Worm (Caenorhabditis elegans) whole organism, L1 larva: ENCODE results near the gene lgc-37.

ENCODE experiments used
- C16A3.4 ChIP-seq: fragments of 150-350 bp; optimal IDR thresholded peaks from 2 replicates; lab custom pipeline; 2014; ENCODE audit warnings: missing biosample characterization, missing genetic modification characterization
- C34B4.2 ChIP-seq: sonication (generic microtip); optimal IDR thresholded peaks from 2 replicates; lab custom pipeline; 2017; ENCODE audit warnings: mild to moderate bottlenecking, missing genetic modification characterization, missing compliant biosample characterization
- F16B12.6 ChIP-seq: fragments of 150-350 bp; optimal IDR thresholded peaks from 2 replicates; lab custom pipeline; 2014; ENCODE audit warnings: missing biosample characterization, missing genetic modification characterization
- aha-1 ChIP-seq: fragments of 150-350 bp; optimal IDR thresholded peaks from 2 replicates; lab custom pipeline; 2014; ENCODE audit warnings: missing biosample characterization, missing genetic modification characterization
- ama-1 ChIP-seq: fragments of 150-350 bp; optimal IDR thresholded peaks from 2 replicates; lab custom pipeline; 2014
- blmp-1 ChIP-seq: fragments of 150-350 bp; optimal IDR thresholded peaks from 2 replicates; lab custom pipeline; 2014; ENCODE audit warnings: missing biosample characterization, missing genetic modification characterization
- ceh-63 ChIP-seq: fragments of 200-800 bp; sonication (Bioruptor generic); optimal IDR thresholded peaks from 2 replicates; lab custom pipeline; 2018; ENCODE audit warnings: mild to moderate bottlenecking, missing genetic modification characterization, missing compliant biosample characterization
- ceh-82 ChIP-seq, 3 experiments: fragments of 150-350 bp in 1 of 3; sonication (generic microtip) in 2 of 3; optimal IDR thresholded peaks; 2 replicates each; lab custom pipeline; 2014 to 2017; ENCODE audit warnings: missing biosample characterization in 3 of 3, missing genetic modification characterization in 3 of 3
- ceh-88 ChIP-seq: fragments of 200-800 bp; sonication (Bioruptor generic); IDR thresholded peaks from 2 replicates; pipeline ENCODE4 v1.3.6; 2022; ENCODE audit warnings: missing genetic modification characterization, missing compliant biosample characterization
- dpl-1 ChIP-seq, 3 experiments: fragments of 150-350 bp in 2 of 3; sonication (generic microtip) in 1 of 3; optimal IDR thresholded peaks; 2 replicates each; lab custom pipeline; 2014 to 2017; ENCODE audit warnings: missing biosample characterization in 3 of 3, missing genetic modification characterization in 3 of 3, missing genetic modification reagents in 3 of 3
- efl-1 ChIP-seq, 4 experiments: fragments of 150-350 bp; optimal IDR thresholded peaks in 3 of 4; peaks in 1 of 4; 1 replicate in 1 of 4; 2 replicates in 3 of 4; lab custom pipeline; 2014; ENCODE audit warnings: missing biosample characterization in 2 of 4, missing genetic modification characterization in 2 of 4, missing genetic modification reagents in 2 of 4
- efl-3 ChIP-seq: fragments of 200-800 bp; sonication (Bioruptor generic); optimal IDR thresholded peaks from 2 replicates; lab custom pipeline; 2018; ENCODE audit warnings: mild to moderate bottlenecking, missing genetic modification characterization, missing compliant biosample characterization
- egl-27 ChIP-seq, 2 experiments: fragments of 150-350 bp in 1 of 2; sonication (generic microtip); optimal IDR thresholded peaks; 3 replicates each; lab custom pipeline; 2017 to 2018; ENCODE audit warnings: missing biosample characterization in 2 of 2, missing genetic modification characterization in 2 of 2, missing genetic modification reagents in 2 of 2
- elt-3 ChIP-seq, 6 experiments: fragments of 150-350 bp in 1 of 6; sonication (generic microtip); optimal IDR thresholded peaks; 2 replicates each; lab custom pipeline; 2017 to 2018; ENCODE audit warnings: missing biosample characterization in 6 of 6, missing genetic modification characterization in 6 of 6, inconsistent platforms in 1 of 6
- ets-5 ChIP-seq: fragments of 200-800 bp; sonication (Bioruptor generic); IDR thresholded peaks from 2 replicates; pipeline ENCODE4 v1.3.6; 2022; ENCODE audit warnings: missing genetic modification characterization, missing compliant biosample characterization
- fkh-10 ChIP-seq: sonication (generic microtip); optimal IDR thresholded peaks from 2 replicates; lab custom pipeline; 2017; ENCODE audit warnings: missing biosample characterization, missing genetic modification reagents, missing genetic modification characterization
- fos-1 ChIP-seq: fragments of 150-350 bp; optimal IDR thresholded peaks from 2 replicates; lab custom pipeline; 2014; ENCODE audit warnings: missing biosample characterization, missing genetic modification characterization
- grh-1 ChIP-seq: fragments of 200-800 bp; sonication (Bioruptor generic); IDR thresholded peaks from 2 replicates; pipeline ENCODE4 v1.3.6; 2022; ENCODE audit warnings: missing genetic modification reagents, missing genetic modification characterization, missing compliant biosample characterization
- hlh-17 ChIP-seq: fragments of 200-800 bp; sonication (Bioruptor generic); optimal IDR thresholded peaks from 2 replicates; lab custom pipeline; 2018; ENCODE audit warnings: missing genetic modification characterization, mild to moderate bottlenecking, missing compliant biosample characterization, moderate library complexity, borderline replicate concordance
- hlh-4 ChIP-seq: sonication (generic microtip); optimal IDR thresholded peaks from 2 replicates; lab custom pipeline; 2016; ENCODE audit warnings: mild to moderate bottlenecking, missing genetic modification characterization, missing compliant biosample characterization
- hpl-2 ChIP-seq: fragments of 150-350 bp; optimal IDR thresholded peaks from 2 replicates; lab custom pipeline; 2014; ENCODE audit warnings: missing biosample characterization, missing genetic modification reagents, missing genetic modification characterization
- isw-1 ChIP-seq: fragments of 200-800 bp; sonication (Bioruptor generic); IDR thresholded peaks from 2 replicates; pipeline ENCODE4 v1.3.6; 2022; ENCODE audit warnings: missing genetic modification characterization, missing compliant biosample characterization
- lin-14 ChIP-seq: fragments of 200-800 bp; sonication (Bioruptor generic); optimal IDR thresholded peaks from 2 replicates; lab custom pipeline; 2018; ENCODE audit warnings: mild to moderate bottlenecking, missing genetic modification characterization, moderate library complexity, missing compliant biosample characterization
- lin-35 ChIP-seq, 2 experiments: fragments of 150-350 bp; optimal IDR thresholded peaks; 2 replicates each; lab custom pipeline; 2014; ENCODE audit warnings: missing biosample characterization in 2 of 2, missing genetic modification characterization in 2 of 2, missing genetic modification reagents in 2 of 2
- lin-39 ChIP-seq: fragments of 150-350 bp; optimal IDR thresholded peaks from 2 replicates; lab custom pipeline; 2014; ENCODE audit warnings: missing biosample characterization, missing genetic modification reagents, missing genetic modification characterization
- lir-3 ChIP-seq: sonication (generic microtip); optimal IDR thresholded peaks from 2 replicates; lab custom pipeline; 2016; ENCODE audit warnings: mild to moderate bottlenecking, missing genetic modification characterization, moderate library complexity, missing compliant biosample characterization; ENCODE audit not compliant: poor library complexity
- lsy-2 ChIP-seq, 2 experiments: fragments of 150-350 bp; optimal IDR thresholded peaks; 2 replicates each; lab custom pipeline; 2014; ENCODE audit warnings: missing biosample characterization in 2 of 2, missing genetic modification characterization in 2 of 2
- mdl-1 ChIP-seq, 2 experiments: fragments of 150-350 bp; optimal IDR thresholded peaks; 2 replicates each; lab custom pipeline; 2014 to 2017; ENCODE audit warnings: missing biosample characterization in 2 of 2, missing genetic modification characterization in 2 of 2, inconsistent platforms in 1 of 2
- mep-1 ChIP-seq: fragments of 150-350 bp; optimal IDR thresholded peaks from 2 replicates; lab custom pipeline; 2014; ENCODE audit warnings: missing biosample characterization, missing genetic modification characterization
- nhr-11 ChIP-seq: fragments of 150-350 bp; optimal IDR thresholded peaks from 2 replicates; lab custom pipeline; 2014; ENCODE audit warnings: missing biosample characterization, missing genetic modification characterization
- nhr-12 ChIP-seq: sonication (generic microtip); optimal IDR thresholded peaks from 2 replicates; lab custom pipeline; 2017; ENCODE audit warnings: missing biosample characterization, missing genetic modification characterization
- nhr-19 ChIP-seq: fragments of 200-800 bp; sonication (Bioruptor generic); conservative IDR thresholded peaks from 2 replicates; pipeline ENCODE4 v1.3.6; 2022; ENCODE audit warnings: missing genetic modification characterization, missing compliant biosample characterization
- nhr-28 ChIP-seq: fragments of 150-350 bp; optimal IDR thresholded peaks from 2 replicates; lab custom pipeline; 2014; ENCODE audit warnings: missing biosample characterization, missing genetic modification characterization
- nhr-47 ChIP-seq: sonication (generic microtip); optimal IDR thresholded peaks from 2 replicates; lab custom pipeline; 2016; ENCODE audit warnings: mild to moderate bottlenecking, missing genetic modification characterization, moderate library complexity, missing compliant biosample characterization
- nhr-76 ChIP-seq: sonication (generic microtip); optimal IDR thresholded peaks from 2 replicates; lab custom pipeline; 2017; ENCODE audit warnings: missing biosample characterization, missing genetic modification characterization
- nhr-77 ChIP-seq: fragments of 150-350 bp; optimal IDR thresholded peaks from 2 replicates; lab custom pipeline; 2014; ENCODE audit warnings: missing biosample characterization, missing genetic modification characterization
- nhr-85 ChIP-seq: sonication (generic microtip); peaks from one replicate; lab custom pipeline; 2016; ENCODE audit warnings: missing genetic modification characterization, inconsistent platforms, missing compliant biosample characterization
- pag-3 ChIP-seq: sonication (generic microtip); optimal IDR thresholded peaks from 2 replicates; lab custom pipeline; 2017; ENCODE audit warnings: missing genetic modification characterization, mild to moderate bottlenecking, missing compliant biosample characterization, antibody characterized with exemption, borderline replicate concordance; ENCODE audit not compliant: insufficient read depth
- pax-3 ChIP-seq: fragments of 200-800 bp; sonication (Bioruptor generic); optimal IDR thresholded peaks from 2 replicates; lab custom pipeline; 2018; ENCODE audit warnings: mild to moderate bottlenecking, missing genetic modification characterization, moderate library complexity, missing compliant biosample characterization
- skn-1 ChIP-seq: fragments of 150-350 bp; optimal IDR thresholded peaks from 2 replicates; lab custom pipeline; 2014; ENCODE audit warnings: missing biosample characterization, missing genetic modification characterization
- snpc-4 ChIP-seq: fragments of 150-350 bp; optimal IDR thresholded peaks from 2 replicates; lab custom pipeline; 2014; ENCODE audit warnings: missing biosample characterization, missing genetic modification characterization
- sptf-1 ChIP-seq: fragments of 150-350 bp; optimal IDR thresholded peaks from 2 replicates; lab custom pipeline; 2014; ENCODE audit warnings: missing biosample characterization, missing genetic modification characterization
- tlp-1 ChIP-seq: fragments of 150-350 bp; optimal IDR thresholded peaks from 2 replicates; lab custom pipeline; 2014; ENCODE audit warnings: missing biosample characterization, missing genetic modification characterization
- unc-130 ChIP-seq: fragments of 150-350 bp; optimal IDR thresholded peaks from 2 replicates; lab custom pipeline; 2017; ENCODE audit warnings: missing biosample characterization, missing genetic modification characterization, inconsistent platforms
- unc-30 ChIP-seq: sonication (generic microtip); optimal IDR thresholded peaks from 2 replicates; lab custom pipeline; 2017; ENCODE audit warnings: missing biosample characterization, missing genetic modification characterization
- unc-62 ChIP-seq: fragments of 150-350 bp; optimal IDR thresholded peaks from 2 replicates; lab custom pipeline; 2014; ENCODE audit warnings: missing biosample characterization, missing genetic modification reagents, missing genetic modification characterization
- unc-98 ChIP-seq: fragments of 200-800 bp; sonication (Bioruptor generic); IDR thresholded peaks from 2 replicates; pipeline ENCODE4 v1.3.6; 2022; ENCODE audit warnings: missing genetic modification characterization, missing compliant biosample characterization
- vab-15 ChIP-seq: sonication (generic microtip); optimal IDR thresholded peaks from 2 replicates; lab custom pipeline; 2017; ENCODE audit warnings: missing genotype, mild to moderate bottlenecking, missing genetic modification characterization, missing compliant biosample characterization
- zag-1 ChIP-seq: fragments of 150-350 bp; optimal IDR thresholded peaks from 2 replicates; lab custom pipeline; 2014; ENCODE audit warnings: missing biosample characterization, missing genetic modification characterization
- zip-4 ChIP-seq: fragments of 200-800 bp; sonication (Bioruptor generic); optimal IDR thresholded peaks from 2 replicates; lab custom pipeline; 2018; ENCODE audit warnings: mild to moderate bottlenecking, missing genetic modification characterization, moderate library complexity, missing compliant biosample characterization
- ztf-11 ChIP-seq, 2 experiments: sonication (generic microtip); optimal IDR thresholded peaks; 2 replicates each; lab custom pipeline; 2016 to 2017; ENCODE audit warnings: missing genetic modification characterization in 2 of 2, missing biosample characterization in 1 of 2, missing compliant biosample characterization in 1 of 2
- ztf-4 ChIP-seq: fragments of 150-350 bp; optimal IDR thresholded peaks from 2 replicates; lab custom pipeline; 2014; ENCODE audit warnings: missing biosample characterization, missing genetic modification characterization

The lgc-37 gene

DNA sequence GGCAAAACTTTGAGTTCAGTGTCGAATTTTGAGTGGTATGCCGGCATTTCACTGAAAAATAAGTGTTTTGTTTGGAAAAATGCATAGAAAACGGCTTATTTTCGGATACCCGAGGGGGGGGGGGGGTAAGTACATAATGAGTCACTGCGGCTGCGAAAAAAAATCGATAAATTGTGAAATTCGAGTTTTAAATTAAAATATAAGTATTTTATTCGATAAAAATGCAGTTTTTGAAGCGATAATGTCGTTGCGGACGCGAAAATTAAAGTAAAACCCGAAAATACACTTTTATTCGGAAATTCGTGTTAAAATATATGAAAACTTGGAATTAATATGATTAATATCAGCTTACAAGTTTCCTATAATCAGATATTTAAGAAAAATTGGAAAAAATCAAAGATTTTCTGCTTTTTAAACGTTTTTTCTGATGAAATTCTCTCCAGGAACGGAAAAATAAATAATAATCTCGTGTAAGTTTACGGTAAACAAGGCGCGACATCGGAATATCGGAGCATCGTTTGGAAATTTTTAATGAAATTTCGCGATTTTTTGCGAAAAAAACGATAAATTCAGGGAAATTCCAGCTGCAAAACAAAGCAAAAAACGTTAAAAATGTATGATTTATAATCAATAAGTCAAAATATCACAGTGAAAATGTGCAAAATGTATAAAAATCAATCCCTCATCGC is 33.2 kb downstream of the lgc-37 start, which contains the start of gene arx-5 (continued):
- TF ChIP-seq hlh-17 (GFP tag; lab: Kevin White, UChicago), result no peak
- no peak for TF ChIP-seq nhr-12 (tag; lab: Kevin White, UChicago)
- TF ChIP-seq aha-1 (tag; lab: Kevin White, UChicago), result no peak
- no peak for TF ChIP-seq lir-3
- no peak for TF ChIP-seq isw-1 (GFP tag; lab: Robert Waterston, UW)
- TF ChIP-seq zag-1, result no peak
- TF ChIP-seq efl-3, result no peak
- no peak for TF ChIP-seq ceh-88 (GFP tag; lab: Robert Waterston, UW)
- TF ChIP-seq unc-30 (tag; lab: Kevin White, UChicago), result no peak
- peak; percentile 46 for TF ChIP-seq nhr-47 (tag; lab: Kevin White, UChicago)
- TF ChIP-seq sptf-1 (tag; lab: Kevin White, UChicago), result no peak
- TF ChIP-seq ceh-63 (GFP tag; lab: Kevin White, UChicago), result no peak
- TF ChIP-seq dpl-1 (GFP tag; optimal IDR thresholded peaks at IDR 0.05; lab: Kevin White, UChicago), result peak; percentile 10 to 51 (median 47)
- TF ChIP-seq nhr-28 (tag; lab: Kevin White, UChicago), result no peak
- no peak for TF ChIP-seq vab-15 (tag; lab: Kevin White, UChicago)
- TF ChIP-seq nhr-76 (tag; lab: Kevin White, UChicago), result no peak
- peak; percentile 54 for TF ChIP-seq nhr-85 (tag; lab: Kevin White, UChicago)
- TF ChIP-seq grh-1 (GFP tag; lab: Robert Waterston, UW), result no peak
- TF ChIP-seq hlh-4 (tag; lab: Kevin White, UChicago), result no peak
- TF ChIP-seq nhr-19 (GFP tag; lab: Robert Waterston, UW), result no peak
- no peak for TF ChIP-seq lin-14 (GFP tag; lab: Kevin White, UChicago)
- TF ChIP-seq zip-4 (GFP tag; lab: Kevin White, UChicago), result no peak
- TF ChIP-seq pag-3, result no peak
- no peak for TF ChIP-seq unc-130
- no peak for TF ChIP-seq unc-62 (GFP tag; lab: Kevin White, UChicago)
- TF ChIP-seq blmp-1 (tag; lab: Kevin White, UChicago), result peak; percentile 8
- TF ChIP-seq mdl-1 (tag; optimal IDR thresholded peaks at IDR 0.05; lab: Kevin White, UChicago), result no peak
- no peak for TF ChIP-seq fos-1
- TF ChIP-seq ztf-4, result no peak
- TF ChIP-seq hpl-2 (GFP tag; lab: Kevin White, UChicago), result no peak
- no peak for TF ChIP-seq snpc-4 (tag; lab: Kevin White, UChicago)
- TF ChIP-seq egl-27 (tag; optimal IDR thresholded peaks at IDR 0.05; lab: Kevin White, UChicago), result no peak
- peak in 1 of 3 experiments; percentile 30 for TF ChIP-seq ceh-82 (tag; optimal IDR thresholded peaks at IDR 0.05; lab: Kevin White, UChicago)
- TF ChIP-seq efl-1 (optimal IDR thresholded peaks at IDR 0.05; lab: Kevin White, UChicago), result peak; percentile 24 to 52
- TF ChIP-seq efl-1 (GFP tag; optimal IDR thresholded peaks at IDR 0.05 in 1 of 2; lab: Kevin White, UChicago), result peak; percentile 38 to 91
- no peak for TF ChIP-seq ets-5
- no peak for TF ChIP-seq tlp-1 (tag; lab: Kevin White, UChicago)
- TF ChIP-seq ztf-11 (tag; optimal IDR thresholded peaks at IDR 0.05; lab: Kevin White, UChicago), result no peak
- no peak for TF ChIP-seq skn-1 (tag; lab: Kevin White, UChicago)
- TF ChIP-seq pax-3, result no peak
- peak; percentile 15 for TF ChIP-seq F16B12.6 (tag; lab: Kevin White, UChicago)
- no peak for TF ChIP-seq mep-1
- no peak for TF ChIP-seq C34B4.2 (tag; lab: Kevin White, UChicago)
- no peak for TF ChIP-seq fkh-10 (GFP tag; lab: Kevin White, UChicago)
- TF ChIP-seq lsy-2 (tag; optimal IDR thresholded peaks at IDR 0.05; lab: Kevin White, UChicago), result peak; percentile 40 to 63
- no peak for TF ChIP-seq elt-3 (tag; optimal IDR thresholded peaks at IDR 0.05; lab: Kevin White, UChicago)
- TF ChIP-seq nhr-77 (tag; lab: Kevin White, UChicago), result no peak
- no peak for TF ChIP-seq nhr-11 (tag; lab: Kevin White, UChicago)
- peak in 1 of 2 experiments; percentile 37 for TF ChIP-seq lin-35 (GFP tag; optimal IDR thresholded peaks at IDR 0.05; lab: Kevin White, UChicago)
- TF ChIP-seq ama-1 (lab: Kevin White, UChicago), result no peak
- TF ChIP-seq lin-39, result no peak
- TF ChIP-seq unc-98 (GFP tag; lab: Robert Waterston, UW), result no peak
- TF ChIP-seq C16A3.4 (tag; lab: Kevin White, UChicago), result peak; percentile 0
